Worm (Caenorhabditis elegans) whole organism, L1 larva: ENCODE results near the gene srt-53.

ENCODE experiments used
- egl-27 ChIP-seq, 2 experiments: fragments of 150-350 bp in 1 of 2; sonication (generic microtip); optimal IDR thresholded peaks; 3 replicates each; lab custom pipeline; 2017 to 2018; ENCODE audit warnings: missing biosample characterization in 2 of 2, missing genetic modification characterization in 2 of 2, missing genetic modification reagents in 2 of 2
- fos-1 ChIP-seq: fragments of 150-350 bp; optimal IDR thresholded peaks from 2 replicates; lab custom pipeline; 2014; ENCODE audit warnings: missing biosample characterization, missing genetic modification characterization
- jun-1 ChIP-seq: fragments of 150-350 bp; optimal IDR thresholded peaks from 2 replicates; lab custom pipeline; 2014; ENCODE audit warnings: missing biosample characterization, missing genetic modification reagents, missing genetic modification characterization
- lin-39 ChIP-seq: fragments of 150-350 bp; optimal IDR thresholded peaks from 2 replicates; lab custom pipeline; 2014; ENCODE audit warnings: missing biosample characterization, missing genetic modification reagents, missing genetic modification characterization
- nhr-77 ChIP-seq: fragments of 150-350 bp; optimal IDR thresholded peaks from 2 replicates; lab custom pipeline; 2014; ENCODE audit warnings: missing biosample characterization, missing genetic modification characterization
- ztf-11 ChIP-seq, 2 experiments: sonication (generic microtip); optimal IDR thresholded peaks; 2 replicates each; lab custom pipeline; 2016 to 2017; ENCODE audit warnings: missing genetic modification characterization in 2 of 2, missing biosample characterization in 1 of 2, missing compliant biosample characterization in 1 of 2

DNA sequence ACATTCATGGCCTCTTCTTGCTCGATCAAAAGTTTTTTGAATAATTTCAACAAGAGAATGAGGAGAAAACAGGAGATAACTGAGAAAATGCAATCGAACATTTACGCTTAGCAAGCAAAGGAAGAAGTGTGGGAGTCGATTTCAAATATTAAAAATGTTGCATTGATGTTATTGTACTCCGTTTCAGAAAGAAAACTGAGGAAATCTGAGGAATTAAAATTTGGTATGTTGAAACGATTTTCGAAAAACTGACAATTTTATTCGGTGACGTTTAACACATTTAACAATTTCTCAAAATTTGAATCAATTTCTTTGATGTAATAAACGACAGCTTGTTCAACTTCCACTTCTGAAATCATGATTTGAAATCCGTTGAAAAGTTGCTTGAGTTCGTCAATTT, 14.4 kb upstream of the srt-53 start, which contains the start of gene F26D11.13:
- TF ChIP-seq fos-1 (tag; lab: Kevin White, UChicago) (no peak), ztf-11 (tag; optimal IDR thresholded peaks at IDR 0.05; lab: Kevin White, UChicago) (no peak), egl-27 (tag; optimal IDR thresholded peaks at IDR 0.05; lab: Kevin White, UChicago) (no peak), lin-39 (tag; lab: Kevin White, UChicago) (no peak), nhr-77 (tag; lab: Kevin White, UChicago) (no peak), jun-1 (tag; lab: Kevin White, UChicago) (no peak)
